Fruit fly (Drosophila melanogaster) whole organism, embryonic: ENCODE results near the gene CG5727.

Experiments
- Asciz ChIP-seq: fragments of 200-800 bp; sonication (Bioruptor generic); optimal IDR thresholded peaks from 2 replicates; lab custom pipeline; 2017; ENCODE audit warnings: missing biosample characterization, mild to moderate bottlenecking, missing genetic modification characterization, missing genetic modification reagents
- C15 ChIP-seq: fragments of 200-800 bp; sonication (Bioruptor generic); IDR thresholded peaks from 3 replicates; pipeline ENCODE4 v1.3.6; 2022; ENCODE audit warnings: missing biosample characterization, missing genetic modification characterization
- CG10267 ChIP-seq: fragments of 200-800 bp; sonication (Bioruptor generic); optimal IDR thresholded peaks from 2 replicates; lab custom pipeline; 2018; ENCODE audit warnings: missing biosample characterization, mild to moderate bottlenecking, missing genetic modification characterization, moderate library complexity
- CG11504 ChIP-seq: fragments of 200-800 bp; sonication (Bioruptor generic); optimal IDR thresholded peaks from 3 replicates; lab custom pipeline; 2019; ENCODE audit warnings: missing biosample characterization, mild to moderate bottlenecking, missing genetic modification characterization, moderate library complexity
- CG15601 ChIP-seq: fragments of 200-800 bp; sonication (Bioruptor generic); optimal IDR thresholded peaks from 3 replicates; lab custom pipeline; 2019; ENCODE audit warnings: missing biosample characterization, mild to moderate bottlenecking, missing genetic modification characterization, moderate library complexity
- CG1603 ChIP-seq: fragments of 200-800 bp; sonication (Bioruptor generic); optimal IDR thresholded peaks from 2 replicates; lab custom pipeline; 2019; ENCODE audit warnings: missing biosample characterization, mild to moderate bottlenecking, missing genetic modification characterization, moderate library complexity
- CG16815 ChIP-seq: fragments of 200-800 bp; sonication (Bioruptor generic); optimal IDR thresholded peaks from 3 replicates; lab custom pipeline; 2017; ENCODE audit warnings: missing biosample characterization, mild to moderate bottlenecking, missing genetic modification characterization
- CG16863 ChIP-seq: fragments of 200-800 bp; sonication (Bioruptor generic); optimal IDR thresholded peaks from 3 replicates; lab custom pipeline; 2016; ENCODE audit warnings: missing biosample characterization, missing genetic modification characterization
- CG17568 ChIP-seq: fragments of 200-800 bp; sonication (Bioruptor generic); optimal IDR thresholded peaks from 2 replicates; lab custom pipeline; 2018; ENCODE audit warnings: missing biosample characterization, mild to moderate bottlenecking, missing genetic modification characterization, moderate library complexity
- CG17612 ChIP-seq: fragments of 200-800 bp; sonication (Bioruptor generic); IDR thresholded peaks from 2 replicates; pipeline ENCODE4 v1.3.6; 2022; ENCODE audit warnings: missing biosample characterization, missing genetic modification characterization
- CG2116 ChIP-seq: fragments of 200-800 bp; sonication (Bioruptor generic); optimal IDR thresholded peaks from 3 replicates; lab custom pipeline; 2018; ENCODE audit warnings: missing biosample characterization, mild to moderate bottlenecking, missing genetic modification characterization
- CG2712 ChIP-seq: fragments of 200-800 bp; optimal IDR thresholded peaks from 3 replicates; lab custom pipeline; 2019; ENCODE audit warnings: missing biosample characterization, mild to moderate bottlenecking, missing genetic modification characterization, moderate library complexity
- CG4404 ChIP-seq: fragments of 200-800 bp; sonication (Bioruptor generic); IDR thresholded peaks from 2 replicates; pipeline ENCODE4 v1.3.6; 2022; ENCODE audit warnings: missing biosample characterization, missing genetic modification characterization
- CG5245 ChIP-seq: fragments of 200-800 bp; sonication (Bioruptor generic); optimal IDR thresholded peaks from 3 replicates; lab custom pipeline; 2016; ENCODE audit warnings: missing biosample characterization, missing genetic modification characterization
- CG5953 ChIP-seq: fragments of 200-800 bp; sonication (Bioruptor generic); IDR thresholded peaks from 2 replicates; pipeline ENCODE4 v1.3.6; 2022; ENCODE audit warnings: missing biosample characterization, missing genetic modification characterization
- CG6791 ChIP-seq: fragments of 200-800 bp; sonication (Bioruptor generic); IDR thresholded peaks from 3 replicates; pipeline ENCODE4 v1.3.6; 2022; ENCODE audit warnings: missing biosample characterization, missing genetic modification characterization; ENCODE audit not compliant: partially characterized antibody
- CG7556 ChIP-seq: fragments of 200-800 bp; sonication (Bioruptor generic); optimal IDR thresholded peaks from 2 replicates; lab custom pipeline; 2017; ENCODE audit warnings: missing biosample characterization, mild to moderate bottlenecking, missing genetic modification characterization
- CG8944 ChIP-seq: fragments of 200-800 bp; sonication (Bioruptor generic); optimal IDR thresholded peaks from 3 replicates; lab custom pipeline; 2016; ENCODE audit warnings: missing biosample characterization, missing genetic modification characterization
- CG9727 ChIP-seq: fragments of 200-800 bp; sonication (Bioruptor generic); optimal IDR thresholded peaks from 3 replicates; lab custom pipeline; 2017; ENCODE audit warnings: missing biosample characterization, mild to moderate bottlenecking, missing genetic modification characterization
- CG9797 ChIP-seq: fragments of 200-800 bp; sonication (Bioruptor generic); optimal IDR thresholded peaks from 3 replicates; lab custom pipeline; 2018; ENCODE audit warnings: missing biosample characterization, mild to moderate bottlenecking, missing genetic modification characterization
- CkIIα-i1 ChIP-seq: fragments of 200-800 bp; sonication (Bioruptor generic); IDR thresholded peaks from 2 replicates; pipeline ENCODE4 v1.3.6; 2022; ENCODE audit warnings: missing biosample characterization, missing genetic modification characterization
- Dip3 ChIP-seq: fragments of 200-800 bp; sonication (Bioruptor generic); optimal IDR thresholded peaks from 3 replicates; lab custom pipeline; 2016; ENCODE audit warnings: missing biosample characterization, missing genetic modification characterization
- HHEX ChIP-seq: fragments of 200-800 bp; sonication (Bioruptor generic); optimal IDR thresholded peaks from 3 replicates; lab custom pipeline; 2017; ENCODE audit warnings: missing biosample characterization, mild to moderate bottlenecking, missing genetic modification characterization, missing genetic modification reagents
- Mrtf ChIP-seq: fragments of 200-800 bp; sonication (Bioruptor generic); IDR thresholded peaks from 3 replicates; pipeline ENCODE4 v1.3.6; 2022; ENCODE audit warnings: missing biosample characterization, missing genetic modification characterization
- Spps ChIP-seq: fragments of 200-800 bp; sonication (Bioruptor generic); optimal IDR thresholded peaks from 2 replicates; lab custom pipeline; 2018; ENCODE audit warnings: missing biosample characterization, mild to moderate bottlenecking, missing genetic modification characterization
- ara ChIP-seq: fragments of 200-800 bp; sonication (Bioruptor generic); IDR thresholded peaks from 2 replicates; pipeline ENCODE4 v1.3.6; 2022; ENCODE audit warnings: missing biosample characterization, missing genetic modification characterization
- ato ChIP-seq: fragments of 200-800 bp; sonication (Bioruptor generic); IDR thresholded peaks from 2 replicates; pipeline ENCODE4 v1.3.6; 2022; ENCODE audit warnings: missing biosample characterization, missing genetic modification characterization; ENCODE audit not compliant: partially characterized antibody
- br ChIP-seq: fragments of >200 bp; optimal IDR thresholded peaks from 2 replicates; lab custom pipeline; 2017
- cg ChIP-seq: fragments of 200-800 bp; sonication (Bioruptor generic); optimal IDR thresholded peaks from 3 replicates; lab custom pipeline; 2019; ENCODE audit warnings: missing biosample characterization, mild to moderate bottlenecking, missing genetic modification characterization, moderate library complexity
- corto ChIP-seq: fragments of 200-800 bp; sonication (Bioruptor generic); optimal IDR thresholded peaks from 2 replicates; lab custom pipeline; 2016; ENCODE audit warnings: missing biosample characterization, mild to moderate bottlenecking, missing genetic modification characterization, moderate library complexity
- esg ChIP-seq: fragments of 200-800 bp; sonication (Bioruptor generic); conservative IDR thresholded peaks from 2 replicates; pipeline ENCODE4 v1.3.6; 2022; ENCODE audit warnings: missing biosample characterization, missing genetic modification characterization
- ftz-f1 ChIP-seq: fragments of 200-800 bp; sonication (Bioruptor generic); optimal IDR thresholded peaks from 2 replicates; lab custom pipeline; 2016; ENCODE audit warnings: missing biosample characterization, missing genetic modification characterization
- grn ChIP-seq: fragments of 200-800 bp; sonication (Bioruptor generic); optimal IDR thresholded peaks from 3 replicates; lab custom pipeline; 2017; ENCODE audit warnings: missing biosample characterization, missing genetic modification characterization
- ken ChIP-seq: fragments of 200-800 bp; sonication (Bioruptor generic); IDR thresholded peaks from 3 replicates; pipeline ENCODE4 v1.3.6; 2022; ENCODE audit warnings: missing biosample characterization, missing genetic modification characterization
- lab ChIP-seq: fragments of 200-800 bp; sonication (Bioruptor generic); optimal IDR thresholded peaks from 3 replicates; lab custom pipeline; 2017; ENCODE audit warnings: missing biosample characterization, missing genetic modification characterization, mild to moderate bottlenecking, moderate library complexity, missing genetic modification reagents
- lmd ChIP-seq: fragments of 200-800 bp; sonication (Bioruptor generic); IDR thresholded peaks from 2 replicates; pipeline ENCODE4 v1.3.6; 2022; ENCODE audit warnings: missing biosample characterization, missing genetic modification characterization
- pb ChIP-seq: fragments of 200-800 bp; sonication (Bioruptor generic); optimal IDR thresholded peaks from 3 replicates; lab custom pipeline; 2016; ENCODE audit warnings: missing biosample characterization, missing genetic modification characterization
- prd ChIP-seq, 3 experiments: fragments of >200 bp in 2 of 3; fragments of 200-800 bp in 1 of 3; sonication (Bioruptor generic) in 1 of 3; optimal IDR thresholded peaks in 2 of 3; IDR thresholded peaks in 1 of 3; 2 replicates in 2 of 3; 3 replicates in 1 of 3; pipeline versions ENCODE4 v1.3.6 to Lab custom; 2017 to 2022; ENCODE audit warnings: missing biosample characterization in 1 of 3, missing genetic modification characterization in 1 of 3
- pzg ChIP-seq: fragments of 200-800 bp; sonication (Bioruptor generic); optimal IDR thresholded peaks from 3 replicates; lab custom pipeline; 2018; ENCODE audit warnings: missing biosample characterization, mild to moderate bottlenecking, missing genetic modification characterization, moderate library complexity
- salm ChIP-seq: fragments of 200-800 bp; sonication (Bioruptor generic); optimal IDR thresholded peaks from 2 replicates; lab custom pipeline; 2018; ENCODE audit warnings: missing biosample characterization, mild to moderate bottlenecking, missing genetic modification characterization
- scrt ChIP-seq: fragments of 200-800 bp; sonication (Bioruptor generic); optimal IDR thresholded peaks from 2 replicates; lab custom pipeline; 2018; ENCODE audit warnings: missing biosample characterization, mild to moderate bottlenecking, missing genetic modification characterization, moderate library complexity
- sd ChIP-seq: fragments of 200-800 bp; sonication (Bioruptor generic); optimal IDR thresholded peaks from 3 replicates; lab custom pipeline; 2018; ENCODE audit warnings: missing biosample characterization, mild to moderate bottlenecking, missing genetic modification characterization, moderate library complexity
- stwl ChIP-seq: fragments of 200-800 bp; sonication (Bioruptor generic); optimal IDR thresholded peaks from 3 replicates; lab custom pipeline; 2018; ENCODE audit warnings: missing biosample characterization, mild to moderate bottlenecking, missing genetic modification characterization, moderate library complexity
- sug ChIP-seq: fragments of 200-800 bp; optimal IDR thresholded peaks from 2 replicates; lab custom pipeline; 2019; ENCODE audit warnings: missing biosample characterization, mild to moderate bottlenecking, missing genetic modification characterization, moderate library complexity
- tap ChIP-seq: fragments of 200-800 bp; optimal IDR thresholded peaks from 3 replicates; lab custom pipeline; 2019; ENCODE audit warnings: missing biosample characterization, mild to moderate bottlenecking, missing genetic modification characterization, moderate library complexity
- tgo ChIP-seq: fragments of 200-800 bp; sonication (Bioruptor generic); IDR thresholded peaks from 3 replicates; pipeline ENCODE4 v1.3.6; 2022; ENCODE audit warnings: missing biosample characterization, missing genetic modification characterization
- tio ChIP-seq: fragments of 200-800 bp; sonication (Bioruptor generic); optimal IDR thresholded peaks from 2 replicates; lab custom pipeline; 2017; ENCODE audit warnings: missing biosample characterization, missing genetic modification characterization, inconsistent platforms
- twi ChIP-seq: fragments of 200-800 bp; optimal IDR thresholded peaks from 2 replicates; lab custom pipeline; 2019; ENCODE audit warnings: missing biosample characterization, mild to moderate bottlenecking, missing genetic modification characterization, moderate library complexity
- yki ChIP-seq: fragments of >200 bp; optimal IDR thresholded peaks from 3 replicates; lab custom pipeline; 2018
- zen2 ChIP-seq: fragments of 200-800 bp; sonication (Bioruptor generic); IDR thresholded peaks from 3 replicates; pipeline ENCODE4 v1.3.6; 2022; ENCODE audit warnings: missing biosample characterization, missing genetic modification characterization; ENCODE audit not compliant: partially characterized antibody

The CG5727 gene

dm6 chr2L:10222550-10223231 is 12.2 kb upstream of the CG5727 start, which contains the start of gene Bcs1 (continued):
- no peak for TF ChIP-seq CG17612 (GFP tag; lab: Robert Waterston, UW)
- TF ChIP-seq sug (tag; lab: Kevin White, UChicago) = no peak
- TF ChIP-seq ato (GFP tag; lab: Robert Waterston, UW) = no peak
- TF ChIP-seq tio (GFP tag; lab: Kevin White, UChicago) = no peak
- no peak for TF ChIP-seq CG16863 (GFP tag; lab: Kevin White, UChicago)
- no peak for TF ChIP-seq Spps
- TF ChIP-seq ken = no peak
- TF ChIP-seq prd (optimal IDR thresholded peaks at IDR 0.05; lab: Kevin White, UChicago) = no peak
- no peak for TF ChIP-seq prd (GFP tag; IDR thresholded peaks at IDR 0.05; lab: Robert Waterston, UW)
- TF ChIP-seq CG2116 (GFP tag; lab: Kevin White, UChicago) = no peak
- TF ChIP-seq CG6791 = no peak
- peak; percentile 19 for TF ChIP-seq CG2712
- no peak for TF ChIP-seq Dip3 (GFP tag; lab: Kevin White, UChicago)
- no peak for TF ChIP-seq salm
- no peak for TF ChIP-seq tap (tag; lab: Kevin White, UChicago)
- TF ChIP-seq esg (GFP tag; lab: Robert Waterston, UW) = no peak
- peak; percentile 15 for TF ChIP-seq scrt (GFP tag; lab: Kevin White, UChicago)
- no peak for TF ChIP-seq lab (GFP tag; lab: Kevin White, UChicago)
- no peak for TF ChIP-seq CkIIα-i1 (GFP tag; lab: Robert Waterston, UW)
- TF ChIP-seq CG9727 = no peak
- TF ChIP-seq CG10267 (tag; lab: Kevin White, UChicago) = peak; percentile 9
- no peak for TF ChIP-seq CG11504 (tag; lab: Kevin White, UChicago)
- TF ChIP-seq ara (GFP tag; lab: Robert Waterston, UW) = no peak
- TF ChIP-seq CG5245 (GFP tag; lab: Kevin White, UChicago) = no peak
- TF ChIP-seq CG1603 (tag; lab: Kevin White, UChicago) = no peak
- TF ChIP-seq stwl (tag; lab: Kevin White, UChicago) = peak; percentile 24
- no peak for TF ChIP-seq lmd (GFP tag; lab: Robert Waterston, UW)
- TF ChIP-seq cg = no peak
- TF ChIP-seq C15 (GFP tag; lab: Robert Waterston, UW) = no peak
- peak; percentile 45 for TF ChIP-seq CG9797 (GFP tag; lab: Kevin White, UChicago)
- TF ChIP-seq corto (GFP tag; lab: Kevin White, UChicago) = no peak
- TF ChIP-seq HHEX (GFP tag; lab: Kevin White, UChicago) = no peak
- TF ChIP-seq CG4404 (GFP tag; lab: Robert Waterston, UW) = no peak
- TF ChIP-seq pb (GFP tag; lab: Kevin White, UChicago) = no peak
- no peak for TF ChIP-seq CG17568 (GFP tag; lab: Kevin White, UChicago)
- TF ChIP-seq Mrtf (GFP tag; lab: Robert Waterston, UW) = no peak
- peak; percentile 25 for TF ChIP-seq pzg (GFP tag; lab: Kevin White, UChicago)
- no peak for TF ChIP-seq Asciz
- no peak for TF ChIP-seq zen2 (GFP tag; lab: Robert Waterston, UW)
- peak; percentile 15 for TF ChIP-seq CG15601
- TF ChIP-seq CG8944 (GFP tag; lab: Kevin White, UChicago) = no peak
- no peak for TF ChIP-seq grn (GFP tag; lab: Kevin White, UChicago)
- peak; percentile 27 for TF ChIP-seq sd
- TF ChIP-seq twi (tag; lab: Kevin White, UChicago) = no peak
- no peak for TF ChIP-seq tgo (GFP tag; lab: Robert Waterston, UW)
- no peak for TF ChIP-seq CG5953 (GFP tag; lab: Robert Waterston, UW)
- no peak for TF ChIP-seq CG7556 (GFP tag; lab: Kevin White, UChicago)
- no peak for TF ChIP-seq CG16815 (GFP tag; lab: Kevin White, UChicago)
- TF ChIP-seq br (lab: Kevin White, UChicago) = no peak
- no peak for TF ChIP-seq yki (lab: Kevin White, UChicago)
- TF ChIP-seq ftz-f1 = no peak
